Worm (Caenorhabditis elegans): ENCODE results near the gene C02G6.3.
A peak's percentile ranks its signal among the peaks of the same experiment; 100 is the strongest.

Gene C02G6.3

DNA sequence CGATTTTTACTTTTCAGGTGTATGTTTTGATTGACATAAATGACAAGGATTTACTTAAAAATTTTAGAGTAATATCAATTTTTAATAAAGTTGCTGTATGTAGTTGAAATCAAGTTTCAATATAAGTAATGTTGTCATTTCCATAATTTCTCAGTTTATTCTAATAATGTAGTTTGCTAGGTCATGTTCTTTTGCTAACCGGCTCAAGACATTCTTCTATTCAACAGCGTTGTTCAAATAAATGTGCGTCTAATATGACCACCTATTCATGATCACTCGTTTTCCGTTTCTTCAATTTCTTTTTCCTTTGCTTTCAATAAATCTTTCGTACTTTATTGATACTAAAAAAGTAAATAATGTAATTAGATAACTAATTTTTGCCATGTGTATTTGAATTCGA, at the start of gene C02G6.3:
TSS of gene C02G6.3 (plus strand) at position 301 of the 400 bp plus-strand sequence.
- TF ChIP-seq hmg-4 (GFP tag; optimal IDR thresholded peaks at IDR 0.05) (no peak), ceh-13 (GFP tag; optimal IDR thresholded peaks at IDR 0.05) (no peak), tra-4 (tag; optimal IDR thresholded peaks at IDR 0.05) (no peak), hmbx-1 (tag; optimal IDR thresholded peaks at IDR 0.05) (no peak), hnd-1 (tag; optimal IDR thresholded peaks at IDR 0.05) (no peak), B0310.2 (tag; optimal IDR thresholded peaks at IDR 0.05) (no peak), flt-1 (GFP tag; IDR thresholded peaks at IDR 0.05) (no peak), F13C5.2 (tag; optimal IDR thresholded peaks at IDR 0.05) (no peak), tbx-11 (GFP tag; IDR thresholded peaks at IDR 0.05) (no peak), scrt-1 (GFP tag; IDR thresholded peaks at IDR 0.05) (no peak), ceh-36 (tag; optimal IDR thresholded peaks at IDR 0.05) (no peak), ets-7 (tag; optimal IDR thresholded peaks at IDR 0.05) (no peak), ama-1 (optimal IDR thresholded peaks at IDR 0.05) (no peak), sea-1 (GFP tag; conservative IDR thresholded peaks at IDR 0.05) (no peak), aly-1 (tag; optimal IDR thresholded peaks at IDR 0.05) (no peak), pes-1 (GFP tag; IDR thresholded peaks at IDR 0.05) (no peak), tbx-37 (GFP tag; conservative IDR thresholded peaks at IDR 0.05) (no peak)

DNA sequence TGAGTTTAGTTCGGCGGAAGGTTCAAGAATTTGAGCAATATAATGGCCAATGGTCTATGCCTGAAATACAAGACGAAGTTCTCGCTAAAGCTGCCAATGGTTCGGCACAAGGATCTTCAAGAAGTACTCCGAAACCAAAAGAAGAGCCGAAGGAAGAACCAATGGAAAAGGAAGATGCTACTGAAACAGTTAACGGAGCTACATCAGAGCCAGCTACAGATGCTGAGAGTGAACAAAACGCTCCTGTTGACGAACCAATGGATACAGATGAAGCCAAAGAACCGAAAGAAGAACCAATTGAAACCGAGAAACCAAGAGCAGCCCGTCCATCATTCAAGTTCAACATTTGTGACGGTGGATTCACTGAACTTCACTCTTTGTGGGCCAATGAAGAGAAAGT, 48.9 kb upstream of the C02G6.3 start:
- TF ChIP-seq scrt-1 (GFP tag; IDR thresholded peaks at IDR 0.05) (no peak), pes-1 (GFP tag; IDR thresholded peaks at IDR 0.05) (no peak), hmg-4 (GFP tag; optimal IDR thresholded peaks at IDR 0.05) (no peak), B0310.2 (tag; optimal IDR thresholded peaks at IDR 0.05) (no peak), ama-1 (optimal IDR thresholded peaks at IDR 0.05) (no peak), hmbx-1 (tag; optimal IDR thresholded peaks at IDR 0.05) (no peak), ets-7 (tag; optimal IDR thresholded peaks at IDR 0.05) (no peak), tbx-37 (GFP tag; conservative IDR thresholded peaks at IDR 0.05) (no peak), flt-1 (GFP tag; IDR thresholded peaks at IDR 0.05) (no peak), F13C5.2 (tag; optimal IDR thresholded peaks at IDR 0.05) (no peak), aly-1 (tag; optimal IDR thresholded peaks at IDR 0.05) (no peak), hnd-1 (tag; optimal IDR thresholded peaks at IDR 0.05) (no peak), sea-1 (GFP tag; conservative IDR thresholded peaks at IDR 0.05) (no peak), tra-4 (tag; optimal IDR thresholded peaks at IDR 0.05) (no peak), ceh-13 (GFP tag; optimal IDR thresholded peaks at IDR 0.05) (no peak)

ce11 chrV:5832799-5833198, 47.4 kb upstream of the C02G6.3 start:
- TF ChIP-seq ets-7 (tag; optimal IDR thresholded peaks at IDR 0.05) (no peak), hmbx-1 (tag; optimal IDR thresholded peaks at IDR 0.05) (no peak), scrt-1 (GFP tag; IDR thresholded peaks at IDR 0.05) (no peak), sea-1 (GFP tag; conservative IDR thresholded peaks at IDR 0.05) (no peak)

DNA sequence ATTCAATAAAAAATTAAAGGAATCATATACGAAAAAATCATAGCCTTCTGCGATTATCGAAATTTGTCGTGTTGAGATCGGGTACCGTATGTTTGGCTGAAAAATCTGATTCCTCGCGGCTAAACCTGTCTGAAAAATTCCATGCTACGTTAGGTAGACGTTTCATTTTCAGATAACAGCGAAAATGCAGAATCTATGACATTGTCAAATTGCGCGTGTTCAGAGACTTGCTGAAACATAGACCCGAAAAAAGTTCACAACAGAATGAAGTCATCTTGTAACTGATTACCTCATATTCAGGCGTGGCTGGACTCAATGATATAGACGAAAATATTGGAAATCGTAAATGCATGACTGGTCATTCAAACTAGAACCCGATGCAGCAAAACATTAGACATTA, 46.6 kb upstream of the C02G6.3 start, which contains the start of gene srh-76:
TSS of gene srh-76 (plus strand) at position 301 of the 400 bp plus-strand sequence.
- TF ChIP-seq sea-1 (GFP tag; conservative IDR thresholded peaks at IDR 0.05): no peak
- TF ChIP-seq flt-1 (GFP tag; IDR thresholded peaks at IDR 0.05): no peak
- TF ChIP-seq pes-1 (GFP tag; IDR thresholded peaks at IDR 0.05): no peak
- no peak for TF ChIP-seq tbx-11 (GFP tag; IDR thresholded peaks at IDR 0.05)
- no peak for TF ChIP-seq hmg-4 (GFP tag; optimal IDR thresholded peaks at IDR 0.05)
- no peak for TF ChIP-seq scrt-1 (GFP tag; IDR thresholded peaks at IDR 0.05)
- TF ChIP-seq hnd-1 (tag; optimal IDR thresholded peaks at IDR 0.05): no peak
- TF ChIP-seq F13C5.2 (tag; optimal IDR thresholded peaks at IDR 0.05): no peak
- TF ChIP-seq tbx-37 (GFP tag; conservative IDR thresholded peaks at IDR 0.05): no peak
- TF ChIP-seq ama-1 (optimal IDR thresholded peaks at IDR 0.05): no peak
- TF ChIP-seq B0310.2 (tag; optimal IDR thresholded peaks at IDR 0.05): no peak
- TF ChIP-seq ets-7 (tag; optimal IDR thresholded peaks at IDR 0.05): no peak
- no peak for TF ChIP-seq hmbx-1 (tag; optimal IDR thresholded peaks at IDR 0.05)
- TF ChIP-seq aly-1 (tag; optimal IDR thresholded peaks at IDR 0.05): no peak
- no peak for TF ChIP-seq tra-4 (tag; optimal IDR thresholded peaks at IDR 0.05)
- no peak for TF ChIP-seq ceh-13 (GFP tag; optimal IDR thresholded peaks at IDR 0.05)
- no peak for TF ChIP-seq ceh-36 (tag; optimal IDR thresholded peaks at IDR 0.05)

ce11 chrV:5835397-5835796, 44.8 kb upstream of the C02G6.3 start:
- TF ChIP-seq ceh-36 (tag; optimal IDR thresholded peaks at IDR 0.05) (no peak), sea-1 (GFP tag; conservative IDR thresholded peaks at IDR 0.05) (no peak), hnd-1 (tag; optimal IDR thresholded peaks at IDR 0.05) (no peak), tbx-11 (GFP tag; IDR thresholded peaks at IDR 0.05) (no peak), scrt-1 (GFP tag; IDR thresholded peaks at IDR 0.05) (no peak), F13C5.2 (tag; optimal IDR thresholded peaks at IDR 0.05) (no peak), aly-1 (tag; optimal IDR thresholded peaks at IDR 0.05) (no peak), hmg-4 (GFP tag; optimal IDR thresholded peaks at IDR 0.05) (no peak), ama-1 (optimal IDR thresholded peaks at IDR 0.05) (no peak), tbx-37 (GFP tag; conservative IDR thresholded peaks at IDR 0.05) (no peak), ets-7 (tag; optimal IDR thresholded peaks at IDR 0.05) (no peak)

DNA sequence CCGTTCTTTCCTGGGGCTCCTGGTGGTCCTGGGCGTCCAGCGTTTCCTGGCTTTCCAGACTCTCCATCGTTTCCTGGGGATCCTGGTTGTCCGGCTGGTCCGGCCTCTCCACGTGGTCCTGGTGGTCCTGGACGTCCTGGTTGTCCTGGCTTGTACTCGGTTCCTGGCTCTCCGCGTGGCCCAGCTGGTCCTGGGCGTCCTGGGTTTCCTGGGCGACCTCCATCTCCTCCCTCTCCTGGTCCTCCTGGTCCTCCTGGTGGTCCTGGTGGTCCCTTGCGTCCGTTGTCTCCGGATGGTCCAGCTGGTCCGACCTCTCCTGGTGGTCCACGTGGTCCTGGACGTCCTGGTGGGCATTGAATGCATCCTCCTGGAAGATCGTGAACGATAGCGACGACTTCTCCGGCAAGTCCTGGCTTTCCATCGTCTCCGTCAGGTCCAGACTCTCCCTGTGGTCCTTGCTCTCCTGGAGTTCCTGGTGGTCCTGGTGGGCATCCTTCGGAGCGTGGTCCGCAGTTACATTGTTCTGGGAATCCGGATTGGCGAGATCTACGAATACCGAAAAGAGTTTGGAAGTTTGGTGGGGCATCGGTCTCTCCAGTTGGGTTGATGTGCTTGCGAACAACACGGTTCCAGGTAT, 44.1 kb upstream of the C02G6.3 start:
- peak; percentile 9 for TF ChIP-seq hmg-4 (GFP tag; optimal IDR thresholded peaks at IDR 0.05)
- no peak for TF ChIP-seq B0310.2 (tag; optimal IDR thresholded peaks at IDR 0.05)
- no peak for TF ChIP-seq ceh-13 (GFP tag; optimal IDR thresholded peaks at IDR 0.05)
- no peak for TF ChIP-seq ceh-36 (tag; optimal IDR thresholded peaks at IDR 0.05)
- 0 out of 2 replicates have a peak, but pooled peaks have one; percentile 23 for TF ChIP-seq tbx-11 (GFP tag; IDR thresholded peaks at IDR 0.05)
- TF ChIP-seq sea-1 (GFP tag; conservative IDR thresholded peaks at IDR 0.05): no peak
- no peak for TF ChIP-seq aly-1 (tag; optimal IDR thresholded peaks at IDR 0.05)
- no peak for TF ChIP-seq tbx-37 (GFP tag; conservative IDR thresholded peaks at IDR 0.05)
- TF ChIP-seq ets-7 (tag; optimal IDR thresholded peaks at IDR 0.05): no peak
- TF ChIP-seq tra-4 (tag; optimal IDR thresholded peaks at IDR 0.05): no peak
- TF ChIP-seq pes-1 (GFP tag; IDR thresholded peaks at IDR 0.05): no peak

- no peak for TF ChIP-seq tbx-37 (GFP tag; conservative IDR thresholded peaks at IDR 0.05)
- no peak for TF ChIP-seq ets-7 (tag; optimal IDR thresholded peaks at IDR 0.05)
- no peak for TF ChIP-seq tra-4 (tag; optimal IDR thresholded peaks at IDR 0.05)
- TF ChIP-seq ceh-36 (tag; optimal IDR thresholded peaks at IDR 0.05): no peak
- TF ChIP-seq F13C5.2 (tag; optimal IDR thresholded peaks at IDR 0.05): no peak
Observed at ce11 chrV:5836616-5836982, 43.6 kb upstream of the C02G6.3 start, which contains the start of gene col-140. Gene col-140 (minus strand): TSS chrV:5836834.

Data from whole organism, early embryonic.